Worm (Caenorhabditis elegans) whole organism, dauer: ENCODE data around the gene C04G6.4.

Experiments
- unc-62 ChIP-seq: sonication (generic microtip); optimal IDR thresholded peaks from 2 replicates; lab custom pipeline; 2017; ENCODE audit warnings: missing biosample characterization, missing genetic modification reagents, missing genetic modification characterization

Gene C04G6.4

DNA sequence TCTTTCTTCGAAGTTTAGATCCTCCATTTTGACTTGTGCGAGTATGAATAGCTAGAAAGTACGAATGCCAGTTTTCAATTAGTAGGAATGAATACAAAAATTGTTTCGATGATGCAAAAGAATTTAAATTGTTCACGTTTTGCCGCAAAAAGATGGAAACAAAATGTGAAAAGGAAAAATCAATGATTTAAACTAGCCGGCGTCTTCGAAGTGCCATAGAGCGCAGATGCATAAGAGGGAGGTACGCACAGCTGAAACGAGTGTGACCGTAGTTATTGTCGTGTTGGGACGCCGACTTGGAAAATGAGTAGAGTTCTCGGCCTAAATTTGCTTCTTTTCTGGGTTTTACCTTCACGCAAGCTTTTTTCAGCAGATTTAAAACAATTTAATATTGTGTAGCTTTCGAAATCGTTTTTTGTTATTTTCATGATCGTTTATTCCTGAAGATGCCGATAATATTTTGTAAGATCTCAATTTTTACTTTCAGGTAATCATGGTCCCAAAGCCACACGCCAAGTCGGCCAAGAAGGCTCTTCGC, 28.0 kb downstream of the C04G6.4 start, which contains the start of the genes ify-1 and rpl-22:
Gene ify-1 (minus strand): TSS at position 51 of the 538 bp plus-strand sequence.
Gene rpl-22 (plus strand): TSS at position 488 of the 538 bp plus-strand sequence.
- no peak for TF ChIP-seq unc-62 (GFP tag; lab: Kevin White, UChicago)

DNA sequence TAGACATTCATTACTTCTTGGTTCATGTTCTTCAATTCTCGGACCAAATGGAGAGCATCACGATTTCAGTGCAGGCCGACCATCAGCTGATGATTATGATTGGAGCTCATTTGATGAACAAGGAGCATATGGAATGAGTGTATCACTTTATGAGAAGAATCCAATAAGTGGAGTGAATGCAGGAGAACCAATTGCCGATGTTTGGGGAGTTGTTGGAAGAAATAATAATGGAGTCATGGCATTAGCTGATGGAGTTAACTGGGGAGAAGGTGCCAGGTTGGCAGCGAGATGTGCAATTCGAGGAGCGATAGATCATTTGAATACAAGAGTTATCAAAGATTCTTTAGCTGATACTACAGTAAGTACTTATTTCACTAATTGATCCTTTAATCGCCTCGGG, 32.5 kb downstream of the C04G6.4 start:
- no peak for TF ChIP-seq unc-62 (GFP tag; lab: Kevin White, UChicago)

DNA sequence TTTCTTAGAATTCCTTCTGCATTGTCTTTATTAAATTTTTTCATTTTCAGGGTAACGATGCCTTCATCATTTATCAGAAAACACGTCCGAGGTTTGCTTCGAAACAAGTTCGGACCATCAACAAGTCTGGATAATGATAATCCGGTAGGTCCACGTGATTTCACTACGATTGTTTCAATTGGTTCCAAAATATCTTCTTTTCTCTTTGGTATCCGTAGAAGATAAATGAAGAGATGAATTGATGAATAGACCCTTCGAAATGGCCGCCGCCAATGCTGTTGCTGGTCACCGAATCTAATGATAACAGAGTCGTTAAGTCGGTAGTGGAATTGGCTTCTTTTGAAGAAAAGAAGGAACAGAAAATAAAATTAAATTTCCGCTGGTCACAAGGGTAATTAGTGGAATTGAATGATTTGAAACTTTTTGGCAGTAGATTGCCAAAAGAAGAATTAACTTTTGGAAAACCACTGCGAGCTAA, 33.3 kb downstream of the C04G6.4 start, which contains the start of gene F33G12.6:
Gene F33G12.6 (plus strand): TSS at position 51 of the 478 bp plus-strand sequence.
- TF ChIP-seq unc-62 (GFP tag; lab: Kevin White, UChicago) = no peak

DNA sequence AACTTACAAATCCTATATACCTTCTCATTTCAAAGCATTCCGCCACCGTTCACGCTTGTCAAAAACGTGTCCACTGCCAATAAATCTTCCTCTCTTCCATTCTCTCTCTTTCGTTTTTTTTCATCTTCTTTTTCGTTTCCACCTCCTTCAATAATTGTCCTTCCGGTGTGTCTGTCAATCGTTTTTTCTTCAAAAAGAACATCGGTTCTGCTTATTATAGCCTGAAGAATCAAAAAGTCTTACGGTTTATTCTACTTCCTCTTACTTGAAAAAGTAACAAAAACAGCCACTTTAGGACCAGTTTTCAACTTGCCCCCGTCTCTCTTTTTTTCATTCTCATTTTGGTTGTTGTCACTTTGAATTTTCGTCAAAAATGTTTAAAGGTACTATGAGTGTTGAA, 34.0 kb downstream of the C04G6.4 start:
- no peak for TF ChIP-seq unc-62 (GFP tag; lab: Kevin White, UChicago)

DNA sequence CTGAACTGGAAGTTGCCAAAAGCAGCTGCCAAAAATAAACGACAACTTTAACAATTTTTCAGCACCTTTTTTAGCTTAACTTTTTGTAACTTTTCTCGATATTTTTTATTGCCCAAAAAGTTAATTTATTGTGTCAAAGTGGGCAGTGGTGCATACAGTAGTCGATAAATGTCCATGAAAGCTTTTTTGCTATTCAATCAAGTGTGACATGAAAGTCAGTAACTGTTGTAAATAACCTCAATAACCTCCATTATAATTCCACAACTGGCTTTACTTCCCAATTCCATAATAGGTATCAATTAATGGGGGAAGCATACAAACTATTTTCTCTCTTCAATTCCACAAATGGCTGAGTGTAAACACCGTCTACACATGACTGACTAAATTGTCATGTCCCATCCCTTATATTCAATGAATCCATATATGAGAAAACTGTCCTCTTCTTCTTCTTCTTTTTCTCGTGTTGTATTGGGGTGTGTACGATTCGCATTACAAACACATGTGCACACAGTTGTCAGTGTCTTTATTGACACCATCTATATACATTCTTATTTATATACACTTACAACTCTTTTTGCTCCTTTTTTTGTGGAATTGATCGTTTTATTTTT, 35.0 kb downstream of the C04G6.4 start:
- TF ChIP-seq unc-62 (GFP tag; lab: Kevin White, UChicago) = no peak

DNA sequence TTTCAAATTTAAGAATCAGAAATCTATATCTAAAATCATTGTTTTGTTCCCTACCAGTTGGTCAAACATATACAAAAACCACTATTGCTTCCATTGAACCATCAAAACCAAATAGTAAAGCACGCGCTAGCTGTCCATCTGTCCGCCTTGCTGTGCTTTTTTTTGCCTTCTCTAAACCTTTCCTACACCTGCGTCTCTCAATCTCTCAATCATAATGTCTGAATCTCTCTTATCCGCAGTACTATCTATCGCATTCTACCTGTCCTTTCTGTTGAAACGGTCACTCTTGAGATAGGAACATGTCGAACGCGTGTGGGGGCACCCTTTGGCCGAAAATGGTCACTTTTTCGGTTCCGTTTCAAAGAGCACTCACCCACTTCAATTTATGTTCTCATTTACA, 36.0 kb downstream of the C04G6.4 start:
- TF ChIP-seq unc-62 (GFP tag; lab: Kevin White, UChicago) = no peak

DNA sequence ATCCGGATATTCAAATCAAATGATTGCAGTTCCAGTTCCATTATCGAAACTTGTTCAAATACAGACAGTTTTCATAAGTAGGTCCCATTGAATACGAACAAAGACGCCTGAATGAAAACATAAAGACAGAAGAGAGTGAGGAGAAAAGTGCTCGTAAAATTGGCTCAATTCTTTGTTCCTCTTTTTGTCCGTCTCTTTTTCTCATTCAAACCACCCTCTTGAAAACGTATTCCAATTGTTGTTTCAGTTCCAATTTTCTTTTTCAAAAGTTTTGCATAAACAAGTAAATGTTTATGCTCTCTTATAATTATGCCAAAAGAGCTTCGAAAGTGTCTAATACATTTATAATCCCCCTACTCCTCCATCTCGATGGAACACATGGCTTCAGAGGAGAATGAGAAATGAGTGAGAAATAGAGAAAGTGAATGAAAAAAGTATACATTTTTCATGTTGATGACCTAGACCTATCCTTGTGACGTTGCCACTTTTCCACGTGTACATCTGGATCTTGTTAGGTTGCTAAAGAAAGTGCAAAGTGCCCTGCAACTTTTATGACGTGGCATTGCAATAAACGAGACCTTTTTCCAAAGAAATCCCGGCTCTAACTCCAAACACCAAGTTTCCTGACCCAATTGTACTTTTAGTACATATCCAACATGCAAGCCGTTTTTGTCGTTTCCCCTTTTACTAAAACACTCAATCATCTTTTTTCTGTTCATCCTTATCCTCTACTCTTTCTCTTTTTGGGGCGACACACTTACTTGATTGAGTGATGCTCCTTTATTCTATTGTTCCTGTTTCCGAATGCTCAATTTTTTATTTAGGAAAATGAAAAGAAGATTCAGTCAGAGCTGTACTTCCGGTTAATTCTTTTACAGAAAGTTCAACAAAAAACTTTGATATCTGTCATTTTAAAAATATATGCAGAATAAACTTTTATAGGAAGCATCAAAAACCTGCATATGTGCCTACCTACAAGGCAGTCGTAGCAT, 36.7 kb downstream of the C04G6.4 start:
- no peak for TF ChIP-seq unc-62 (GFP tag; lab: Kevin White, UChicago)

DNA sequence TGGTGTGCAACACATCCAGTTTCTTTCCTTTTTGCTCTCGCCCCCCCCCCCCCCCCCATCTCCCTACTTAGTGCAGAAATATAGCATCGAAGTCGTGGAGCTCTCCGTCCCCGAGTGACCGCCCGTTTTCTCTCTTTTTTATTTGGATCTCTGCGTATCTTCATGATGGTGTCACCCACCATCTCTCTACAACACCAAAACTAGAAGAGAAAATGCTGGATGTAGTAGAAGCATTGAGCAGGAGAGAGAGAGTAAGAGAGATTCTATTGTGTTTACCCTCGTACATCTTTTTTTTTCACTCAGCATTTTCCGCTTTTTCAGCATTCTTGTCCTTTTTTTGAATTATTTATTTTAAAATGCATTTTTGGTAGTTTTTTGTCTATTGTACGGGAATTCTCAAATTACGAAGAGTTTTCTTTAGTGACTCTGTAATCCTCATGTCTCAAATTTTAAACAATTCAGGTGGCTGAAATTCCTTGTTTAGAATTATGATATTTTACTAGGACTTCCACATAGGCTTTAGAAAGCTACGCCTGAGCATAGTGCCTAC, 40.8 kb downstream of the C04G6.4 start:
- TF ChIP-seq unc-62 (GFP tag; lab: Kevin White, UChicago) = no peak

DNA sequence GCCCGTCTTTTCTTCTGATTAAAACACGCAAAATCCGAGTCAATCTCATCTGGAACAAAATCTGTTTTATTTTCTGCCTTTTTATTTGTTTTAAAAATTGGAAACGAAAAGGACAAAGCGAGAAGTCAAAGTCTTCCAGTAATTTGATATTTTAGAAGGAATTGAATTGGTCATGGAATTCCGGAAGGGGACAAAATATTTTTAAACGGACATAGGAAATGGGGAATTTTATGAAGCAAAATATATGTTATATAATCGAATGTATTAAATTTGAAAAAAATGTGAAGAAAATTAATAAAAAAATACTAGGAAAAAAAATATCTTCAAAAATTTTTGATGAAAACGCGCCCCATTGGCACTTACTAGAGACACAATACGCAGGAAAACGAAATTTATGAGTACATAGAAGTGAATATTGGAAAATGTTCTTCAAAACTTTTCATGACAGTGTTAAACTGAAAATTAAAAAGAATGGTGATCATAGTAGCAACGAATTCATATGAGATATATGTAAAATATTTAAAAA, 42.5 kb downstream of the C04G6.4 start, which contains the start of gene F33G12.7:
Gene F33G12.7 (minus strand): TSS at position 51 of the 526 bp plus-strand sequence.
- no peak for TF ChIP-seq unc-62 (GFP tag; lab: Kevin White, UChicago)

DNA sequence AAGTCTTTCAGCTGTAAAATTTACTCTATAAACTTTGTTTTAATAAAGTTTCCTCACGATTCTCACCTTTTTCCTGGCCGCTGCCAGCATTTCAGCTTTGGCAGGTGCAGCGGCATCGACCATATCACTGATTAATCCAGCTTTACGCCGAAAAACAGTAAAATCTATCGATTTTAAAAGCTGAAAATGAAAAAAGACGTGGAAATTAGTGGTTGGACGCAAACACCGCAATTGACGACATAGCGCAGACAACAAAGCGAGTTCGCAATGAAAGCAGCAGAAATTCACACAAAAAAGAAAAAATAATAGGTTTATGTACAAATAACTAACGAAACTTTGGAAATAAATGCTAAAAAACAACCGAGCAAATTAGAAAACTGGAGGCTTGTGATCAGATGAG, 43.3 kb downstream of the C04G6.4 start, which contains the start of gene golg-2:
Gene golg-2 (minus strand): TSS at position 180 of the 400 bp plus-strand sequence.
- TF ChIP-seq unc-62 (GFP tag; lab: Kevin White, UChicago) = no peak

DNA sequence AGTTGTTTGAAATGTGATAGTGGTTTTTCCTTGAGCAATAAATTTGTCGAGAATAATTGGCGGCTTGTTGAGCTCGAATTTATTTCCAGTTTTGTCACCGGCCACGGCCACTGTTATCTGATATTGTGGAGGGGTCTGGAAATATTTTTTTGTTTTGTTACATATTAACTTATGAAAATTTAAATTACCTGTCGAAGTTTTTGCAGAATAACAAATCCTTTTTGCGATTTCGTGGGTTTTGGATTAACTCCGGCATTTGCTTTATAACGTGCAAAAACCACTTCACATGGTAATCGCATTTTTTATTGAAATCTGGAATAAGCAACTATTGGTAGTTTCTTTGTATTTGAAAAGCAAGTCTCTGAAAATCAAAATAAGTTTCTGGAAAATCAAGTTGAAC, 47.1 kb downstream of the C04G6.4 start, which contains the start of gene lrr-1:
Gene lrr-1 (minus strand): TSS at position 312 of the 400 bp plus-strand sequence.
- no peak for TF ChIP-seq unc-62 (GFP tag; lab: Kevin White, UChicago)

DNA sequence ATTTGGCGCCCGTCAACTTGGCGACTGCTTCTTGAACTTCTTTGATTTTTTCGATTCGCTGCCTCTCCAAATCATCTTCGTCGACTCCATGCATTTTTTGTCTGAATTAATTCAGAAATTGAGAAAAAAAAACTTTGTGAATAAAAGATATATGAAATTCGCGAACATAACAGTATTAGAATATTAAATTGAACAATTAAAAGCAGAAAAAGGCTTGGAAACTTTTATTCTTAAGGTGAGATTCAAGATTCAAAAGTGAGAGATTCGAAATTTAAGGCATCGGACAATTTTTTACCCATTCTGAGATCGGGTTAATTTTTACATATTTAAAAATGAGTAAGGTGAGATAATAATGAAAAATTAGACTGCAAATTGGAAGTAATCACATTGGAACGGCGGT, 49.3 kb downstream of the C04G6.4 start, which contains the start of gene F33G12.3:
Gene F33G12.3 (minus strand): TSS at position 101 of the 400 bp plus-strand sequence.
- TF ChIP-seq unc-62 (GFP tag; lab: Kevin White, UChicago) = no peak

DNA sequence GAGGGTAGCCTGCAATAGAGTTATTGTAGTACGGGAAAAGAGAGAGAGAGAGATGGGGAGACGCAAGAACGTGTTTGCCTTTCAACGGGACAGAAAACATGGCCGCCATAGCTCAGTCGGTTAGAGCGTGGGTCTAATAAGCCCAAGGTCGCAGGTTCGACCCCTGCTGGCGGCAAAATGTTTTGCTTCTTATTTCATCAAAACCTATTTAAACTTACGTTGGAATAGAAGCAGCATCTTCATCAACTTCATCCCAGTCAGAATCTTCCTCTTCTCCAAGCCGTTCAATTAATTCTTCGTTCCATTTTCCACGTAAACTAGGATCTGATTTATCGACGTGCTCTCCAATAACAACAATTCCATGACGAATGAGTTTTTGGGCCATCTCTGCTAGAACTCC, 50.6 kb downstream of the C04G6.4 start:
- no peak for TF ChIP-seq unc-62 (GFP tag; lab: Kevin White, UChicago)

DNA sequence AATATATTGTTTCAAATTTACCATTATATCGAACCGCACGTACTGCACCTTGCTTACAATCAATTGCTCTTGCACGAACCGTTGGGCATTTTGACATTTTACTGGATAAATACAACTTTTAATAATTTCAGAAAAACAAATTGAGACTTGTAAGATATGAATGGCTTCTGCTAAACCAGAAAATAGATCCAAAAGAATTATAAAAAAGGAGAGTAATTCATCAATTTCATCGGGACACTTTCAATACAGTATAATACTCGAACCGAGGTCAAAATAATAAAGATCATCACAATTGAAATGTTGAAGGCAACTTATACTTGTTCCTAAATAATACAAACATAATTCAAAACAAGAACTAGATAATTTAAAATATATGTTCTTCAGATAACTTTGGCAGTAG, 51.6 kb downstream of the C04G6.4 start, which contains the start of gene wdr-83:
Gene wdr-83 (minus strand): TSS at position 101 of the 400 bp plus-strand sequence.
- TF ChIP-seq unc-62 (GFP tag; lab: Kevin White, UChicago) = no peak
